Worm (Caenorhabditis elegans) whole organism, L3 larva: ENCODE data around the gene B0252.11.

ENCODE experiments used
- aly-2 ChIP-seq: fragments of 150-350 bp; optimal IDR thresholded peaks from 2 replicates; lab custom pipeline; 2014; ENCODE audit warnings: missing biosample characterization, missing genetic modification characterization
- elt-2 ChIP-seq: sonication (generic microtip); optimal IDR thresholded peaks from 2 replicates; lab custom pipeline; 2016; ENCODE audit warnings: missing genetic modification reagents, mild to moderate bottlenecking, missing genetic modification characterization, missing compliant biosample characterization
- unc-39 ChIP-seq: sonication (generic microtip); optimal IDR thresholded peaks from 4 replicates; lab custom pipeline; 2017; ENCODE audit warnings: missing biosample characterization, missing genetic modification characterization

DNA sequence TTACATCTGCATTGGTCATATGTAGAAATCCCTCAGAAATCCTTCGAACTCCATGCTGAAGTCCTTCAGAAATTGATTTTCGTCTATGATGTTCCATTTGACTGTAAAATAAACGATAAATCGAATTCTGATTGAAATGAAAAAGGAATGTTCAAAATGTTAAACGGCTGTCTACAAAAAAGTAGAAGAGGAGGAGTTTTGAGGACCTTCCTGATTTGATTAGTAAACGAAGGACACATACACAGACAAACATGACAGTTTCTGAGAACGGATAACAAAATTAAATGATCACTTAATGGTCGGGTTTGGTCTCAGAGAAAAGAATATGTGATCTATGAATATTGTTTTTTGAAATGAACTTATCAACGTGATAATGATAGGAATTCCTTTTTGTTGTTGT is 40.7 kb downstream of the B0252.11 start, which contains the start of gene slc-36.5:
- TF ChIP-seq aly-2 (no peak), elt-2 (tag; lab: Kevin White, UChicago) (no peak), unc-39 (tag; lab: Kevin White, UChicago) (no peak)
